Fruit fly (Drosophila melanogaster): Measurements from ENCODE around the gene CG31546.
A peak's percentile ranks its signal among the peaks of the same experiment; 100 is the strongest.

The CG31546 gene

DNA sequence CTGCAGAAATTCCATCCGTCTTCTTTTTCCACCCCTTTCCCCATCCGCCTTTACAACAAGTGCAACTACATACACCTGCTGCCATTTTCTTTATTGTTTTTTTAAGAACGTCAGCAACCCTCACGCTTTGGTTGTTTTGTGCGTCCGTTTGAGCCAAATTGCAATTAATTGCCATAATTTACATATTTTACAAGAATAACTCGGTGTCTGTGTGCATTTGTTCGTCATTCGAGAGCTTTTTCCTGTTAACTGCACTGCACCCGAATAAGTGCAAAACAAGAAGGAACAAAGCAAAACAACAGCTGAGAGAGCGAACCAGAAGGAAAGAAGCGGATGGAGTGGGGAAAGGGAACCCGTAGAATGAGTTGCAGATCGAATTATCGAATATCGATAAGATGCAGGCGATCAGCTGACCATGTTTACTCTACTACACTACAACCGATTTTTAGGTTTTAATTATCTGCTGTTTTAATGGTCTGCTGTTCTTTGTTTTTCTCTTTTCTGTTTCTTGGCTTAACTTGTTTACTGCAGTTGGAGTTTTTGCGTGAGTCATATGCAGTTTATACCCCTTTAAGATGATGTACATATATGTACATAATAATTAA is 35.3 kb upstream of the CG31546 start (continued):
- no peak for TF ChIP-seq onecut (GFP tag; IDR thresholded peaks at IDR 0.05)
- TF ChIP-seq trem (tag; optimal IDR thresholded peaks at IDR 0.05), result peak; percentile 37
- no peak for TF ChIP-seq Sry-β (GFP tag; optimal IDR thresholded peaks at IDR 0.05)
- 0 out of 2 replicates have a peak, but pooled peaks have one; percentile 9 for TF ChIP-seq Dref (GFP tag; IDR thresholded peaks at IDR 0.05)
- peak in 1 of 2 experiments; percentile 74 for TF ChIP-seq crp (GFP tag; optimal IDR thresholded peaks at IDR 0.05)
- peak; percentile 18 for TF ChIP-seq stwl (tag; optimal IDR thresholded peaks at IDR 0.05)
- no peak for TF ChIP-seq CG2202 (tag; optimal IDR thresholded peaks at IDR 0.05)
- TF ChIP-seq gcm (GFP tag; optimal IDR thresholded peaks at IDR 0.05), result peak; percentile 76
- peak; percentile 25 for TF ChIP-seq psq (GFP tag; optimal IDR thresholded peaks at IDR 0.05)
- no peak for TF ChIP-seq Dp (GFP tag; optimal IDR thresholded peaks at IDR 0.05)
- TF ChIP-seq corto (GFP tag; optimal IDR thresholded peaks at IDR 0.05), result peak; percentile 12

DNA sequence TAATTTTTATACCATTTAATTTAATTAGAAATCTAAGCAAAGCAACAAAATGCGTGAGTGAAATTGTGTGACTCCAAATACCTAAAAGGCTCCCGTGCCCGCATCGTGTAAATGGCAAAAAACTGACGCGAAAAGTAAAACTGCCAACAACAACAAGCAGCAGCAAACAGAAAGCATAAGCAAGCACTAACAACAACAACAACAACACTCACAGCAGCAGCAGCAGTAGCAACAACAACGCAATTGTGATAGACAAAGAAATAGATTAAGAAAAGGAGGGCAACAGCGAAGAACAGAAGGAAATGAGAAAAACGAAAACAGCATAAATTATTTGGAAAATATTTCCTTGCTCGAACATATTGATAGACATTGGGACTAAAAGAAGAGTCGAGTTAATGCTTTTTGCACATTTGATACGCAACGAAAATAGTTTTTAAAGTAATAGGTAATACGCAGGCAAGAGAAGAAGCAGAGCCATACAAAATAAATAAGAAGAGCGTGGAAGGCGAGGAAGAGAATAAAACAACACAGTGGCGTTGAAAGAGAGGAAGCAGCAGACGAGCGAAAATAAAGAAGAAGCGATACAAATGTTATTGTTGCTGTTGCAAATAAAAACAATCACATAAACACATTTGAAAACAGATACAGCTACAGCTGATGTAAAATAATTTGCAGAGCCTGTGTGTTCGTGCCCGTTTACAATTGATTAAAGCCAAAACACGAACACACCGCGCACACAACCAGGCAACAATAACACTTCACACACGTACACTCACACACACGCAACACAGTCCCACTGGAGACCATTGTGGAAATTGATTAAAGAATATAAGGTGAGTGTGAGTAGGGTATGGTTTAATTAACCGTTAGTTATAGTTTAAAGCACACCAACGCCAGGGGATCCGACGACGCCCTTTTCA is 34.6 kb upstream of the CG31546 start:
- no peak for TF ChIP-seq Ssrp (tag; optimal IDR thresholded peaks at IDR 0.05)
- TF ChIP-seq HLH3B (GFP tag; IDR thresholded peaks at IDR 0.05), result no peak
- TF ChIP-seq Med (GFP tag), result no peak
- 0 out of 3 replicates have a peak, but pooled peaks have one; percentile 1 for TF ChIP-seq Opbp (GFP tag; IDR thresholded peaks at IDR 0.05; ENCODE audit: partially characterized antibody)
- peak; percentile 8; the same call in 2 of the 3 replicates for TF ChIP-seq Aef1 (GFP tag; IDR thresholded peaks at IDR 0.05)
- no peak for TF ChIP-seq CG18262 (tag; optimal IDR thresholded peaks at IDR 0.05)
- peak; percentile 43 for TF ChIP-seq Ets65A (GFP tag)
- peak; percentile 12; the same call in 1 of the 2 replicates for TF ChIP-seq bbx (GFP tag; IDR thresholded peaks at IDR 0.05; ENCODE audit: partially characterized antibody)
- peak; percentile 25 for TF ChIP-seq exex (tag; optimal IDR thresholded peaks at IDR 0.05)
- TF ChIP-seq CG17568 (GFP tag; optimal IDR thresholded peaks at IDR 0.05), result peak; percentile 49
- peak; percentile 30 for TF ChIP-seq pros (GFP tag; optimal IDR thresholded peaks at IDR 0.05)
- peak; percentile 99 for TF ChIP-seq CG4360 (GFP tag; IDR thresholded peaks at IDR 0.05)
- peak in 1 of 2 experiments; percentile 85 for TF ChIP-seq Trl (optimal IDR thresholded peaks at IDR 0.05)
- no peak for TF ChIP-seq Trl (GFP tag; optimal IDR thresholded peaks at IDR 0.05)
- TF ChIP-seq psq (GFP tag; optimal IDR thresholded peaks at IDR 0.05), result peak; percentile 97
- TF ChIP-seq CG9876 (GFP tag; optimal IDR thresholded peaks at IDR 0.05), result no peak
- TF ChIP-seq mld (GFP tag; IDR thresholded peaks at IDR 0.05; ENCODE audit: partially characterized antibody), result 0 out of 3 replicates have a peak, but pooled peaks have one; percentile 18
- 0 out of 3 replicates have a peak, but pooled peaks have one; percentile 5 for TF ChIP-seq HLH4C (GFP tag; IDR thresholded peaks at IDR 0.05; ENCODE audit: partially characterized antibody)
- TF ChIP-seq CG34376 (GFP tag; optimal IDR thresholded peaks at IDR 0.05), result peak; percentile 35
- peak; percentile 14 for TF ChIP-seq sug (tag; optimal IDR thresholded peaks at IDR 0.05)
- TF ChIP-seq mirr (GFP tag; optimal IDR thresholded peaks at IDR 0.05), result peak; percentile 36
- peak; percentile 44 for TF ChIP-seq Deaf1 (tag; optimal IDR thresholded peaks at IDR 0.05)
- no peak for TF ChIP-seq CG15514 (GFP tag; optimal IDR thresholded peaks at IDR 0.05)
- peak; percentile 4; the same call in 1 of the 2 replicates for TF ChIP-seq nerfin-2 (GFP tag; IDR thresholded peaks at IDR 0.05; ENCODE audit: partially characterized antibody)
- TF ChIP-seq cg (GFP tag; optimal IDR thresholded peaks at IDR 0.05), result peak; percentile 72
- 0 out of 2 replicates have a peak, but pooled peaks have one; percentile 2 for TF ChIP-seq inv (GFP tag; IDR thresholded peaks at IDR 0.05; ENCODE audit: partially characterized antibody)
- peak; percentile 95 for TF ChIP-seq CG17385 (GFP tag; optimal IDR thresholded peaks at IDR 0.05)
- TF ChIP-seq MESR4 (GFP tag; optimal IDR thresholded peaks at IDR 0.05), result peak; percentile 58
- no peak for TF ChIP-seq danr (GFP tag; IDR thresholded peaks at IDR 0.05)
- TF ChIP-seq YL-1 (GFP tag; optimal IDR thresholded peaks at IDR 0.05), result peak; percentile 2
- TF ChIP-seq CG3163 (GFP tag; optimal IDR thresholded peaks at IDR 0.05), result peak; percentile 80
- TF ChIP-seq Fer1 (GFP tag; optimal IDR thresholded peaks at IDR 0.05), result peak; percentile 5
- TF ChIP-seq CG8388 (GFP tag; optimal IDR thresholded peaks at IDR 0.05), result peak; percentile 13
- no peak for TF ChIP-seq CG4424 (GFP tag; optimal IDR thresholded peaks at IDR 0.05)
- TF ChIP-seq ERR (GFP tag; optimal IDR thresholded peaks at IDR 0.05), result peak; percentile 11
